Worm (Caenorhabditis elegans) whole organism, mixed stage, embryonic: ENCODE measurements around the gene F39G3.3.

Experiments
- M03D4.4 ChIP-seq: sonication (generic microtip); optimal IDR thresholded peaks from 2 replicates; lab custom pipeline; 2017; ENCODE audit warnings: mild to moderate bottlenecking, missing genetic modification characterization, missing compliant biosample characterization
- bed-3 ChIP-seq: fragments of 200-800 bp; sonication (Bioruptor generic); optimal IDR thresholded peaks from 3 replicates; lab custom pipeline; 2018; ENCODE audit warnings: mild to moderate bottlenecking, missing genetic modification characterization, moderate library complexity, missing compliant biosample characterization
- blmp-1 ChIP-seq: fragments of 150-350 bp; optimal IDR thresholded peaks from 2 replicates; lab custom pipeline; 2014; ENCODE audit warnings: missing biosample characterization, missing genetic modification characterization
- ceh-39 ChIP-seq: fragments of 150-350 bp; optimal IDR thresholded peaks from 2 replicates; lab custom pipeline; 2014; ENCODE audit warnings: missing biosample characterization, missing genetic modification characterization
- ceh-43 ChIP-seq: fragments of 200-800 bp; sonication (Bioruptor generic); optimal IDR thresholded peaks from 2 replicates; lab custom pipeline; 2018; ENCODE audit warnings: mild to moderate bottlenecking, missing genetic modification characterization, moderate library complexity, missing compliant biosample characterization
- ceh-83 ChIP-seq: fragments of 200-800 bp; sonication (Bioruptor generic); optimal IDR thresholded peaks from 2 replicates; lab custom pipeline; 2018; ENCODE audit warnings: mild to moderate bottlenecking, missing genetic modification characterization, missing compliant biosample characterization
- ces-1 ChIP-seq: fragments of 150-350 bp; optimal IDR thresholded peaks from 2 replicates; lab custom pipeline; 2014; ENCODE audit warnings: missing biosample characterization, missing genetic modification reagents, missing genetic modification characterization
- cnd-1 ChIP-seq: fragments of 200-800 bp; sonication (Bioruptor generic); optimal IDR thresholded peaks from 2 replicates; lab custom pipeline; 2018; ENCODE audit warnings: mild to moderate bottlenecking, missing genetic modification characterization, missing compliant biosample characterization
- drap-1 ChIP-seq: fragments of 200-800 bp; sonication (Bioruptor generic); optimal IDR thresholded peaks from 3 replicates; lab custom pipeline; 2018; ENCODE audit warnings: mild to moderate bottlenecking, missing genetic modification characterization, missing compliant biosample characterization
- elt-1 ChIP-seq: sonication (generic microtip); optimal IDR thresholded peaks from 2 replicates; lab custom pipeline; 2017; ENCODE audit warnings: missing genetic modification characterization, mild to moderate bottlenecking, missing compliant biosample characterization, antibody characterized with exemption, moderate library complexity, borderline replicate concordance; ENCODE audit not compliant: insufficient read depth
- elt-3 ChIP-seq: fragments of 150-350 bp; optimal IDR thresholded peaks from 2 replicates; lab custom pipeline; 2014; ENCODE audit warnings: missing biosample characterization, missing genetic modification characterization
- flh-1 ChIP-seq: fragments of 200-800 bp; sonication (Bioruptor generic); optimal IDR thresholded peaks from 2 replicates; lab custom pipeline; 2018; ENCODE audit warnings: mild to moderate bottlenecking, missing genetic modification characterization, moderate library complexity, missing compliant biosample characterization
- ham-2 ChIP-seq: fragments of 200-800 bp; sonication (Bioruptor generic); optimal IDR thresholded peaks from 2 replicates; lab custom pipeline; 2018; ENCODE audit warnings: mild to moderate bottlenecking, missing genetic modification characterization, missing compliant biosample characterization
- hlh-1 ChIP-seq: fragments of 150-350 bp; optimal IDR thresholded peaks from 2 replicates; lab custom pipeline; 2014; ENCODE audit warnings: missing biosample characterization, missing genetic modification reagents, missing genetic modification characterization
- lin-13 ChIP-seq: fragments of 150-350 bp; optimal IDR thresholded peaks from 2 replicates; lab custom pipeline; 2014; ENCODE audit warnings: missing biosample characterization, missing genetic modification characterization
- lin-32 ChIP-seq: fragments of 200-800 bp; sonication (Bioruptor generic); optimal IDR thresholded peaks from 2 replicates; lab custom pipeline; 2018; ENCODE audit warnings: mild to moderate bottlenecking, missing genetic modification characterization, missing compliant biosample characterization
- lsy-2 ChIP-seq: fragments of 150-350 bp; optimal IDR thresholded peaks from 2 replicates; lab custom pipeline; 2014; ENCODE audit warnings: missing biosample characterization, missing genetic modification characterization
- mab-5 ChIP-seq: fragments of 150-350 bp; optimal IDR thresholded peaks from 2 replicates; lab custom pipeline; 2014; ENCODE audit warnings: missing biosample characterization, missing genetic modification characterization
- mep-1 ChIP-seq: fragments of 150-350 bp; optimal IDR thresholded peaks from 2 replicates; lab custom pipeline; 2017; ENCODE audit warnings: missing biosample characterization, missing genetic modification reagents, missing genetic modification characterization, inconsistent platforms
- mls-2 ChIP-seq: sonication (generic microtip); optimal IDR thresholded peaks from 2 replicates; lab custom pipeline; 2016; ENCODE audit warnings: mild to moderate bottlenecking, missing genetic modification characterization, moderate library complexity, missing compliant biosample characterization
- nhr-12 ChIP-seq: fragments of 150-350 bp; optimal IDR thresholded peaks from 2 replicates; lab custom pipeline; 2014; ENCODE audit warnings: missing biosample characterization, missing genetic modification characterization
- nhr-2 ChIP-seq: fragments of 150-350 bp; optimal IDR thresholded peaks from 2 replicates; lab custom pipeline; 2014; ENCODE audit warnings: missing biosample characterization, missing genetic modification characterization
- nhr-237 ChIP-seq: fragments of 150-350 bp; optimal IDR thresholded peaks from 2 replicates; lab custom pipeline; 2014; ENCODE audit warnings: missing biosample characterization, missing genetic modification characterization
- nhr-28 ChIP-seq: fragments of 150-350 bp; optimal IDR thresholded peaks from 2 replicates; lab custom pipeline; 2014; ENCODE audit warnings: missing biosample characterization, missing genetic modification characterization
- nhr-76 ChIP-seq: sonication (generic microtip); optimal IDR thresholded peaks from 2 replicates; lab custom pipeline; 2017; ENCODE audit warnings: missing biosample characterization, missing genetic modification characterization
- pha-4 ChIP-seq: fragments of 150-350 bp; optimal IDR thresholded peaks from 2 replicates; lab custom pipeline; 2018; ENCODE audit warnings: missing biosample characterization, missing genetic modification reagents, missing genetic modification characterization
- sem-2 ChIP-seq: fragments of 200-800 bp; sonication (Bioruptor generic); optimal IDR thresholded peaks from 2 replicates; lab custom pipeline; 2018; ENCODE audit warnings: mild to moderate bottlenecking, missing genetic modification characterization, missing compliant biosample characterization
- snpc-4 ChIP-seq: fragments of 150-350 bp; optimal IDR thresholded peaks from 2 replicates; lab custom pipeline; 2014; ENCODE audit warnings: missing biosample characterization, missing genetic modification characterization
- sptf-1 ChIP-seq: sonication (generic microtip); optimal IDR thresholded peaks from 2 replicates; lab custom pipeline; 2017; ENCODE audit warnings: mild to moderate bottlenecking, missing genetic modification characterization, moderate library complexity, missing compliant biosample characterization
- tbx-8 ChIP-seq: fragments of 200-800 bp; sonication (Bioruptor generic); optimal IDR thresholded peaks from 2 replicates; lab custom pipeline; 2018; ENCODE audit warnings: mild to moderate bottlenecking, missing genetic modification characterization, moderate library complexity, missing compliant biosample characterization
- unc-120 ChIP-seq: sonication (generic microtip); optimal IDR thresholded peaks from 2 replicates; lab custom pipeline; 2017; ENCODE audit warnings: missing genetic modification characterization, missing compliant biosample characterization; ENCODE audit not compliant: poor library complexity, severe bottlenecking
- unc-39 ChIP-seq: fragments of 150-350 bp; optimal IDR thresholded peaks from 2 replicates; lab custom pipeline; 2014; ENCODE audit warnings: missing biosample characterization, missing genetic modification characterization
- unc-62 ChIP-seq: fragments of 150-350 bp; optimal IDR thresholded peaks from 2 replicates; lab custom pipeline; 2014; ENCODE audit warnings: missing biosample characterization, missing genetic modification reagents, missing genetic modification characterization
- zip-8 ChIP-seq: fragments of 150-350 bp; optimal IDR thresholded peaks from 2 replicates; lab custom pipeline; 2014; ENCODE audit warnings: missing biosample characterization, missing genetic modification characterization
- ztf-11 ChIP-seq: fragments of 150-350 bp; optimal IDR thresholded peaks from 2 replicates; lab custom pipeline; 2014; ENCODE audit warnings: missing biosample characterization, missing genetic modification characterization

The F39G3.3 gene

ce11 chrV:4731154-4731961 is at the start of gene F39G3.3:
TSS of gene F39G3.3 (plus strand) at chrV:4731911.
- TF ChIP-seq flh-1 (GFP tag; lab: Kevin White, UChicago) (peak; percentile 47), nhr-2 (tag; lab: Kevin White, UChicago) (peak; percentile 65), pha-4 (tag; lab: Kevin White, UChicago) (peak; percentile 2), cnd-1 (tag; lab: Kevin White, UChicago) (peak; percentile 80), sptf-1 (tag; lab: Kevin White, UChicago) (peak; percentile 95), ztf-11 (tag; lab: Kevin White, UChicago) (peak; percentile 64), mls-2 (tag; lab: Kevin White, UChicago) (peak; percentile 93), lsy-2 (tag; lab: Kevin White, UChicago) (peak; percentile 65), drap-1 (GFP tag; lab: Kevin White, UChicago) (peak; percentile 81), nhr-12 (tag; lab: Kevin White, UChicago) (no peak), nhr-237 (tag; lab: Kevin White, UChicago) (no peak), nhr-76 (peak; percentile 35), sem-2 (GFP tag; lab: Kevin White, UChicago) (peak; percentile 67), ceh-39 (tag; lab: Kevin White, UChicago) (peak; percentile 11), unc-62 (GFP tag; lab: Kevin White, UChicago) (peak; percentile 5), elt-1 (tag; lab: Kevin White, UChicago) (peak; percentile 39), unc-120 (tag; lab: Kevin White, UChicago) (peak; percentile 79), lin-32 (GFP tag; lab: Kevin White, UChicago) (peak; percentile 58), ceh-43 (peak; percentile 95), elt-3 (tag; lab: Kevin White, UChicago) (no peak), bed-3 (GFP tag; lab: Kevin White, UChicago) (peak; percentile 77), mep-1 (peak; percentile 85), ces-1 (peak; percentile 89), zip-8 (no peak), unc-39 (tag; lab: Kevin White, UChicago) (peak; percentile 31), blmp-1 (tag; lab: Kevin White, UChicago) (peak; percentile 72), hlh-1 (peak; percentile 87), ceh-83 (peak; percentile 87), nhr-28 (tag; lab: Kevin White, UChicago) (no peak), ham-2 (GFP tag; lab: Kevin White, UChicago) (peak; percentile 81), lin-13 (tag; lab: Kevin White, UChicago) (peak; percentile 68), tbx-8 (GFP tag; lab: Kevin White, UChicago) (peak; percentile 65), mab-5 (peak; percentile 82), M03D4.4 (tag; lab: Kevin White, UChicago) (peak; percentile 92), snpc-4 (tag; lab: Kevin White, UChicago) (no peak)

- no peak for TF ChIP-seq flh-1 (GFP tag; lab: Kevin White, UChicago)
- no peak for TF ChIP-seq nhr-12 (tag; lab: Kevin White, UChicago)
- no peak for TF ChIP-seq nhr-28 (tag; lab: Kevin White, UChicago)
- no peak for TF ChIP-seq ceh-39 (tag; lab: Kevin White, UChicago)
- no peak for TF ChIP-seq blmp-1 (tag; lab: Kevin White, UChicago)
- TF ChIP-seq nhr-76: no peak
- TF ChIP-seq tbx-8 (GFP tag; lab: Kevin White, UChicago): no peak
- TF ChIP-seq elt-3 (tag; lab: Kevin White, UChicago): no peak
- TF ChIP-seq bed-3 (GFP tag; lab: Kevin White, UChicago): no peak
- no peak for TF ChIP-seq elt-1 (tag; lab: Kevin White, UChicago)
- no peak for TF ChIP-seq sem-2 (GFP tag; lab: Kevin White, UChicago)
- no peak for TF ChIP-seq ces-1
- TF ChIP-seq cnd-1 (tag; lab: Kevin White, UChicago): no peak
- no peak for TF ChIP-seq lin-32 (GFP tag; lab: Kevin White, UChicago)
Observed at ce11 chrV:4684137-4684536, 47.6 kb upstream of the F39G3.3 start.
